Worm (Caenorhabditis elegans): ENCODE data around the gene T04C9.2.

Gene T04C9.2

ce11 chrIII:5951589-5952378 is 39.9 kb upstream of the T04C9.2 start:
- peak in 1 of 2 experiments; percentile 42 for TF ChIP-seq mdl-1 (tag; optimal IDR thresholded peaks at IDR 0.05)
- TF ChIP-seq D1046.2 (GFP tag; IDR thresholded peaks at IDR 0.05): no peak
- no peak for TF ChIP-seq ztf-11 (tag; optimal IDR thresholded peaks at IDR 0.05)
- peak; percentile 28; the same call in 1 of the 2 replicates for TF ChIP-seq nhr-42 (GFP tag; IDR thresholded peaks at IDR 0.05)
- TF ChIP-seq aha-1 (tag): peak; percentile 15
- 0 out of 2 replicates have a peak, but pooled peaks have one; percentile 7 for TF ChIP-seq Y105C5A.15 (GFP tag; IDR thresholded peaks at IDR 0.05)
- TF ChIP-seq lim-7 (GFP tag; IDR thresholded peaks at IDR 0.05): 0 out of 2 replicates have a peak, but pooled peaks have one; percentile 31
- TF ChIP-seq nhr-25 (tag; optimal IDR thresholded peaks at IDR 0.05; ENCODE audit: borderline replicate concordance, insufficient read depth): peak; percentile 12
- no peak for TF ChIP-seq daf-16 (GFP tag; optimal IDR thresholded peaks at IDR 0.05)
- TF ChIP-seq daf-16 (tag; optimal IDR thresholded peaks at IDR 0.05): no peak
- TF ChIP-seq nhr-10 (tag; optimal IDR thresholded peaks at IDR 0.05): peak; percentile 25
- peak in 1 of 2 experiments; percentile 68 for TF ChIP-seq unc-62 (GFP tag; optimal IDR thresholded peaks at IDR 0.05 in 1 of 2)
- no peak for TF ChIP-seq unc-62 (tag; optimal IDR thresholded peaks at IDR 0.05)
- TF ChIP-seq zfp-2 (tag; optimal IDR thresholded peaks at IDR 0.05): no peak
- peak; percentile 15 for TF ChIP-seq mep-1 (tag; optimal IDR thresholded peaks at IDR 0.05)
- peak; percentile 88 for TF ChIP-seq hlh-30 (tag; optimal IDR thresholded peaks at IDR 0.05; ENCODE audit: insufficient read depth)

DNA sequence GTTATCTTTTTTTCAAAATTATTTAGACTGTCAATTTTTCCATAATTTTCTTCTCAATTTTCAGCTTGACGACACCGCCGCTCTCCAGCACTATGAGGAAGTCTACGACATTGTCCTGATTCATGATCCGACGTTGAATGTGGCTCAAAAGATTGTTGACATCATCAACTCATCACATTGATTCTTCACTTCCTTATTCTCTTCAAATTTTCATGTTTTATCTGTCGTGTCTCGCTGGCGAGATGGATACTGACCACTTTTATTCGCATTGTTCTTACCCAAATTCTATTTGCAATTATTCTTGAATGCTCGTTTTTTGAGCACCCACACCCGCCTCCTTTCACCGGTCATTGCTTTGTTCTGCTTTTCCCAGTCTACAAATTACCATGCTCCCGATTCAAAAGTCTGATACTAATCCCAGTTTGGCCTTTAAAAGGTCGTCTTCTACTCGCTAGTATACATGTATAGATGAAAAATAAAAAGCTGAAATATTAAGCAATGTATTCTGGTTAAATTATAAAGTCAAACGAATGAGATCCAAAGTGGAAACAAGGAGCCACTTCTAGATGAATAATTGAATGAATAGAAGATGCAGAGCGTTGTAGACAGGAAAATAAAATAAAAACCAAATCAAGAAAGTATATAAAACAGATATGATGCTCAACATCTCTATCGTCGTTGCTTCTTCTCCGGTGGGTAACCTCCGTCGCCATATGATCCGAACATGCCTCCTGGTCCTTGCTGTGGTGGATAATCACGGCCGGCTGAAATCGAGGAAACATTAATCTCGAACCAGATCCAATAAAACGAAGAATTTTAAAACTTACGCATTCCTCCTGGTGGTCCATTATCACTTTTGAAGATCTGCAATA is 38.4 kb upstream of the T04C9.2 start:
- no peak for TF ChIP-seq ztf-7 (tag; optimal IDR thresholded peaks at IDR 0.05)
- no peak for TF ChIP-seq zag-1 (tag; optimal IDR thresholded peaks at IDR 0.05)
- TF ChIP-seq Y75B8A.6 (GFP tag; IDR thresholded peaks at IDR 0.05): no peak
- TF ChIP-seq hlh-30 (tag; optimal IDR thresholded peaks at IDR 0.05; ENCODE audit: insufficient read depth): peak; percentile 27
- no peak for TF ChIP-seq ceh-28 (tag; optimal IDR thresholded peaks at IDR 0.05)
- no peak for TF ChIP-seq F37D6.2 (tag; optimal IDR thresholded peaks at IDR 0.05)
- no peak for TF ChIP-seq nhr-6 (tag; optimal IDR thresholded peaks at IDR 0.05)
- TF ChIP-seq lsy-2 (tag; optimal IDR thresholded peaks at IDR 0.05): peak; percentile 9 to 45
- TF ChIP-seq attf-4 (tag; optimal IDR thresholded peaks at IDR 0.05): no peak
- TF ChIP-seq F10B5.3 (tag; optimal IDR thresholded peaks at IDR 0.05): peak; percentile 12
- TF ChIP-seq arid-1 (GFP tag; conservative IDR thresholded peaks at IDR 0.05): peak; percentile 47; the same call in 1 of the 2 replicates
- TF ChIP-seq jun-1 (tag; optimal IDR thresholded peaks at IDR 0.05): no peak
- 0 out of 2 replicates have a peak, but pooled peaks have one; percentile 5 for TF ChIP-seq mxl-2 (GFP tag; conservative IDR thresholded peaks at IDR 0.05)
- peak; percentile 73 for TF ChIP-seq aha-1 (tag)
- no peak for TF ChIP-seq tag-97 (GFP tag; IDR thresholded peaks at IDR 0.05)
- TF ChIP-seq nhr-42 (GFP tag; IDR thresholded peaks at IDR 0.05): no peak
- TF ChIP-seq mxl-3 (GFP tag; optimal IDR thresholded peaks at IDR 0.05): no peak
- no peak for TF ChIP-seq nhr-41 (GFP tag; IDR thresholded peaks at IDR 0.05)
- no peak for TF ChIP-seq rbr-2 (tag; optimal IDR thresholded peaks at IDR 0.05)
- no peak for TF ChIP-seq daf-16 (GFP tag; optimal IDR thresholded peaks at IDR 0.05)
- TF ChIP-seq daf-16 (tag; optimal IDR thresholded peaks at IDR 0.05): peak; percentile 28
- no peak for TF ChIP-seq dmd-6 (GFP tag; IDR thresholded peaks at IDR 0.05)
- TF ChIP-seq pha-4 (GFP tag; IDR thresholded peaks at IDR 0.05): peak; percentile 48
- TF ChIP-seq pha-4 (tag; optimal IDR thresholded peaks at IDR 0.05): no peak
- TF ChIP-seq Y5F2A.4 (GFP tag; optimal IDR thresholded peaks at IDR 0.05): peak; percentile 6
- peak; percentile 20 for TF ChIP-seq spr-1 (tag; optimal IDR thresholded peaks at IDR 0.05)
- peak; percentile 43 for TF ChIP-seq mep-1 (tag; optimal IDR thresholded peaks at IDR 0.05)
- no peak for TF ChIP-seq ceh-82 (tag; optimal IDR thresholded peaks at IDR 0.05)
- no peak for TF ChIP-seq dmd-8 (GFP tag; IDR thresholded peaks at IDR 0.05)
- no peak for TF ChIP-seq ces-1 (GFP tag; optimal IDR thresholded peaks at IDR 0.05)
- peak; percentile 59; the same call in 1 of the 2 replicates for TF ChIP-seq egl-43 (GFP tag; IDR thresholded peaks at IDR 0.05)
- no peak for TF ChIP-seq D1046.2 (GFP tag; IDR thresholded peaks at IDR 0.05)
- no peak for TF ChIP-seq snpc-1.2 (GFP tag; IDR thresholded peaks at IDR 0.05)
- TF ChIP-seq lim-7 (GFP tag; IDR thresholded peaks at IDR 0.05): no peak
- no peak for TF ChIP-seq fos-1 (tag; optimal IDR thresholded peaks at IDR 0.05)
- TF ChIP-seq T26A8.4 (GFP tag; IDR thresholded peaks at IDR 0.05): peak; percentile 72; the same call in 1 of the 2 replicates
- no peak for TF ChIP-seq lin-13 (GFP tag; optimal IDR thresholded peaks at IDR 0.05)
- TF ChIP-seq unc-62 (GFP tag; optimal IDR thresholded peaks at IDR 0.05 in 1 of 2): no peak
- TF ChIP-seq unc-62 (tag; optimal IDR thresholded peaks at IDR 0.05): no peak
